Worm (Caenorhabditis elegans) whole organism, young adult: ENCODE measurements around the gene gpx-5.

Experiments
- F33H1.4 ChIP-seq: fragments of 200-800 bp; sonication (Bioruptor generic); IDR thresholded peaks from 2 replicates; pipeline ENCODE4 v1.3.6; 2022; ENCODE audit warnings: missing genetic modification reagents, missing genetic modification characterization, missing compliant biosample characterization
- ama-1 ChIP-seq, 3 experiments: fragments of 150-350 bp in 1 of 3; sonication (generic microtip) in 2 of 3; optimal IDR thresholded peaks; 2 replicates each; lab custom pipeline; 2014 to 2018; ENCODE audit warnings: missing biosample characterization in 2 of 3, missing genetic modification characterization in 2 of 3, missing genetic modification reagents in 2 of 3
- aptf-3 ChIP-seq: fragments of 200-800 bp; sonication (Bioruptor generic); IDR thresholded peaks from 2 replicates; pipeline ENCODE4 v1.3.6; 2022; ENCODE audit warnings: missing genetic modification characterization, missing compliant biosample characterization
- attf-6 ChIP-seq: fragments of 200-800 bp; sonication (Bioruptor generic); IDR thresholded peaks from 2 replicates; pipeline ENCODE4 v1.3.6; 2022; ENCODE audit warnings: missing genetic modification reagents, missing genetic modification characterization, missing compliant biosample characterization
- bed-2 ChIP-seq: fragments of 200-800 bp; sonication (Bioruptor generic); IDR thresholded peaks from 2 replicates; pipeline ENCODE4 v1.3.6; 2022; ENCODE audit warnings: missing genetic modification reagents, missing genetic modification characterization, missing compliant biosample characterization
- ceh-91 ChIP-seq: fragments of 200-800 bp; sonication (Bioruptor generic); IDR thresholded peaks from 2 replicates; pipeline ENCODE4 v1.3.6; 2022; ENCODE audit warnings: missing genetic modification reagents, missing genetic modification characterization, missing compliant biosample characterization
- egl-18 ChIP-seq: fragments of 200-800 bp; sonication (Bioruptor generic); IDR thresholded peaks from 2 replicates; pipeline ENCODE4 v1.3.6; 2022; ENCODE audit warnings: missing genetic modification reagents, missing genetic modification characterization, missing compliant biosample characterization
- egrh-3 ChIP-seq: fragments of 200-800 bp; sonication (Bioruptor generic); IDR thresholded peaks from 2 replicates; pipeline ENCODE4 v1.3.6; 2022; ENCODE audit warnings: missing genetic modification reagents, missing genetic modification characterization, missing compliant biosample characterization
- lin-35 ChIP-seq, 3 experiments: fragments of 150-350 bp in 2 of 3; sonication (generic microtip) in 1 of 3; optimal IDR thresholded peaks; 2 replicates each; lab custom pipeline; 2014 to 2018; ENCODE audit warnings: missing biosample characterization in 3 of 3, missing genetic modification characterization in 3 of 3, missing genetic modification reagents in 3 of 3
- nfya-1 ChIP-seq: sonication (generic microtip); optimal IDR thresholded peaks from 2 replicates; lab custom pipeline; 2017; ENCODE audit warnings: antibody characterized with exemption, missing compliant biosample characterization, missing genetic modification characterization, borderline replicate concordance; ENCODE audit not compliant: insufficient read depth
- nfyb-1 ChIP-seq: fragments of 200-800 bp; sonication (Bioruptor generic); IDR thresholded peaks from 2 replicates; pipeline ENCODE4 v1.3.6; 2022; ENCODE audit warnings: missing genetic modification reagents, missing genetic modification characterization, missing compliant biosample characterization
- nhr-90 ChIP-seq: sonication (generic microtip); optimal IDR thresholded peaks from 2 replicates; lab custom pipeline; 2016; ENCODE audit warnings: missing genotype, mild to moderate bottlenecking, missing genetic modification characterization, missing compliant biosample characterization
- repo-1 ChIP-seq: sonication (generic microtip); optimal IDR thresholded peaks from 2 replicates; lab custom pipeline; 2017; ENCODE audit warnings: mild to moderate bottlenecking, missing genetic modification characterization, missing compliant biosample characterization
- rpc-1 ChIP-seq, 2 experiments: fragments of 150-350 bp in 1 of 2; sonication (generic microtip) in 1 of 2; optimal IDR thresholded peaks; 2 replicates each; lab custom pipeline; 2014 to 2018; ENCODE audit warnings: missing biosample characterization in 1 of 2, missing genetic modification characterization in 1 of 2, missing genetic modification reagents in 1 of 2, missing genotype in 1 of 2

ce11 chrX:9560931-9561330 lies 23.5 kb upstream of the gpx-5 start:
- TF ChIP-seq nhr-90 (tag; lab: Kevin White, UChicago) (peak; percentile 40), egl-18 (GFP tag; lab: Robert Waterston, UW) (no peak), egrh-3 (no peak), bed-2 (GFP tag; lab: Robert Waterston, UW) (no peak), F33H1.4 (GFP tag; lab: Robert Waterston, UW) (no peak), attf-6 (no peak), ama-1 (optimal IDR thresholded peaks at IDR 0.05; lab: Kevin White, UChicago) (no peak), ama-1 (GFP tag; optimal IDR thresholded peaks at IDR 0.05; lab: Kevin White, UChicago) (peak in 1 of 2 experiments; percentile 40), aptf-3 (0 out of 2 replicates have a peak, but pooled peaks have one; percentile 58), repo-1 (tag; lab: Kevin White, UChicago) (peak; percentile 42), nfyb-1 (GFP tag; lab: Robert Waterston, UW) (no peak; the same call in 1 of the 2 replicates), rpc-1 (optimal IDR thresholded peaks at IDR 0.05; lab: Kevin White, UChicago) (peak; percentile 82), rpc-1 (tag; optimal IDR thresholded peaks at IDR 0.05; lab: Kevin White, UChicago) (peak; percentile 92), nfya-1 (tag; lab: Kevin White, UChicago) (no peak), lin-35 (GFP tag; optimal IDR thresholded peaks at IDR 0.05; lab: Kevin White, UChicago) (no peak), ceh-91 (GFP tag; lab: Robert Waterston, UW) (no peak)
